Fruit fly (Drosophila melanogaster) whole organism, embryonic: Measurements from ENCODE around the gene gish.

Source experiments
- Asciz ChIP-seq: fragments of 200-800 bp; sonication (Bioruptor generic); optimal IDR thresholded peaks from 2 replicates; lab custom pipeline; 2017; ENCODE audit warnings: missing biosample characterization, mild to moderate bottlenecking, missing genetic modification characterization, missing genetic modification reagents
- CG13894 ChIP-seq: fragments of 200-800 bp; sonication (Bioruptor generic); optimal IDR thresholded peaks from 3 replicates; lab custom pipeline; 2018; ENCODE audit warnings: missing biosample characterization, mild to moderate bottlenecking, missing genetic modification characterization, moderate library complexity
- CG16813 ChIP-seq: fragments of 200-800 bp; sonication (Bioruptor generic); IDR thresholded peaks from 3 replicates; pipeline ENCODE4 v1.3.6; 2022; ENCODE audit warnings: missing biosample characterization, missing genetic modification characterization; ENCODE audit not compliant: partially characterized antibody
- CG17802 ChIP-seq: fragments of 200-800 bp; sonication (Bioruptor generic); optimal IDR thresholded peaks from 2 replicates; lab custom pipeline; 2018; ENCODE audit warnings: missing biosample characterization, mild to moderate bottlenecking, missing genetic modification characterization, moderate library complexity
- CG18599 ChIP-seq: fragments of 200-800 bp; sonication (Bioruptor generic); optimal IDR thresholded peaks from 3 replicates; lab custom pipeline; 2017; ENCODE audit warnings: missing biosample characterization, missing genetic modification characterization, mild to moderate bottlenecking, moderate library complexity, missing genetic modification reagents
- CG3726 ChIP-seq: fragments of 200-800 bp; sonication (Bioruptor generic); IDR thresholded peaks from 3 replicates; pipeline ENCODE4, ENCODE4 v1.3.6; 2022; ENCODE audit warnings: missing biosample characterization, missing genetic modification characterization
- CG5180 ChIP-seq: fragments of 200-800 bp; sonication (Bioruptor generic); optimal IDR thresholded peaks from 3 replicates; lab custom pipeline; 2017; ENCODE audit warnings: missing biosample characterization, missing genetic modification characterization, mild to moderate bottlenecking, moderate library complexity, missing genetic modification reagents
- CG5245 ChIP-seq: fragments of 200-800 bp; sonication (Bioruptor generic); optimal IDR thresholded peaks from 3 replicates; lab custom pipeline; 2016; ENCODE audit warnings: missing biosample characterization, missing genetic modification characterization
- CG6791 ChIP-seq: fragments of 200-800 bp; sonication (Bioruptor generic); IDR thresholded peaks from 3 replicates; pipeline ENCODE4 v1.3.6; 2022; ENCODE audit warnings: missing biosample characterization, missing genetic modification characterization; ENCODE audit not compliant: partially characterized antibody
- CG7357 ChIP-seq: fragments of 200-800 bp; sonication (Bioruptor generic); IDR thresholded peaks from 3 replicates; pipeline ENCODE4 v1.3.6; 2022; ENCODE audit warnings: missing biosample characterization, missing genetic modification characterization
- CG7372 ChIP-seq: fragments of 200-800 bp; sonication (Bioruptor generic); IDR thresholded peaks from 2 replicates; pipeline ENCODE4 v1.3.6; 2022; ENCODE audit warnings: missing biosample characterization, missing genetic modification characterization
- CG7745 ChIP-seq: fragments of 200-800 bp; sonication (Bioruptor generic); optimal IDR thresholded peaks from 2 replicates; lab custom pipeline; 2018; ENCODE audit warnings: missing biosample characterization, mild to moderate bottlenecking, missing genetic modification characterization, moderate library complexity
- Drgx ChIP-seq: fragments of 200-800 bp; sonication (Bioruptor generic); IDR thresholded peaks from 2 replicates; pipeline ENCODE4 v1.3.6; 2022; ENCODE audit warnings: missing biosample characterization, missing genetic modification characterization
- E2f2 ChIP-seq: fragments of 200-800 bp; sonication (Bioruptor generic); IDR thresholded peaks from 2 replicates; pipeline ENCODE4 v1.3.6; 2022; ENCODE audit warnings: missing biosample characterization, missing genetic modification characterization
- MBD-R2 ChIP-seq: fragments of 200-800 bp; sonication (Bioruptor generic); IDR thresholded peaks from 2 replicates; pipeline ENCODE4 v1.3.6; 2022; ENCODE audit warnings: missing biosample characterization, missing genetic modification characterization
- MESR4 ChIP-seq: fragments of 200-800 bp; sonication (Bioruptor generic); optimal IDR thresholded peaks from 2 replicates; lab custom pipeline; 2018; ENCODE audit warnings: missing biosample characterization, mild to moderate bottlenecking, missing genetic modification characterization, moderate library complexity
- Mes4 ChIP-seq: fragments of 200-800 bp; sonication (Bioruptor generic); optimal IDR thresholded peaks from 2 replicates; lab custom pipeline; 2016; ENCODE audit warnings: missing biosample characterization, missing genetic modification characterization
- Myb ChIP-seq: fragments of 200-800 bp; sonication (Bioruptor generic); optimal IDR thresholded peaks from 2 replicates; lab custom pipeline; 2016; ENCODE audit warnings: missing biosample characterization, missing genetic modification characterization
- NFAT ChIP-seq: fragments of 200-800 bp; sonication (Bioruptor generic); IDR thresholded peaks from 2 replicates; pipeline ENCODE4 v1.3.6; 2022; ENCODE audit warnings: missing biosample characterization, missing genetic modification characterization
- NK7.1 ChIP-seq: fragments of 200-800 bp; sonication (Bioruptor generic); optimal IDR thresholded peaks from 3 replicates; lab custom pipeline; 2016; ENCODE audit warnings: missing biosample characterization, missing genetic modification characterization
- Neu2 ChIP-seq: fragments of 200-800 bp; sonication (Bioruptor generic); optimal IDR thresholded peaks from 3 replicates; lab custom pipeline; 2016; ENCODE audit warnings: missing biosample characterization, missing genetic modification characterization, borderline replicate concordance
- Nf-YC ChIP-seq: fragments of 200-800 bp; optimal IDR thresholded peaks from 3 replicates; lab custom pipeline; 2019; ENCODE audit warnings: missing biosample characterization, mild to moderate bottlenecking, missing genetic modification characterization, moderate library complexity
- TFAM ChIP-seq: fragments of 200-800 bp; sonication (Bioruptor generic); optimal IDR thresholded peaks from 2 replicates; lab custom pipeline; 2017; ENCODE audit warnings: missing biosample characterization, missing genetic modification characterization, inconsistent platforms
- Trl ChIP-seq, 3 experiments: fragments of >200 bp in 2 of 3; fragments of 200-800 bp in 1 of 3; sonication (Bioruptor generic) in 1 of 3; optimal IDR thresholded peaks; 2 replicates in 1 of 3; 3 replicates in 2 of 3; lab custom pipeline; 2016 to 2017; ENCODE audit warnings: missing biosample characterization in 1 of 3, missing genetic modification characterization in 1 of 3
- Usf ChIP-seq: fragments of 200-800 bp; sonication (Bioruptor generic); optimal IDR thresholded peaks from 2 replicates; lab custom pipeline; 2017; ENCODE audit warnings: missing genotype, missing biosample characterization, missing genetic modification characterization
- bcd ChIP-seq: fragments of 200-800 bp; sonication (Bioruptor generic); optimal IDR thresholded peaks from 2 replicates; lab custom pipeline; 2017; ENCODE audit warnings: missing biosample characterization, mild to moderate bottlenecking, missing genetic modification characterization
- cad ChIP-seq: fragments of >200 bp; optimal IDR thresholded peaks from 2 replicates; lab custom pipeline; 2017; ENCODE audit warnings: missing biosample characterization, missing genetic modification characterization
- cwo ChIP-seq: fragments of 200-800 bp; sonication (Bioruptor generic); optimal IDR thresholded peaks from 3 replicates; lab custom pipeline; 2017; ENCODE audit warnings: missing biosample characterization, missing genetic modification characterization, mild to moderate bottlenecking, moderate library complexity, missing genetic modification reagents
- dm ChIP-seq: fragments of 200-800 bp; sonication (Bioruptor generic); optimal IDR thresholded peaks from 3 replicates; lab custom pipeline; 2016; ENCODE audit warnings: missing biosample characterization, missing genetic modification characterization
- dmrt11E ChIP-seq: fragments of 200-800 bp; sonication (Bioruptor generic); optimal IDR thresholded peaks from 3 replicates; lab custom pipeline; 2018; ENCODE audit warnings: missing biosample characterization, mild to moderate bottlenecking, missing genetic modification characterization, moderate library complexity
- dysf ChIP-seq: fragments of 200-800 bp; sonication (Bioruptor generic); IDR thresholded peaks from 3 replicates; pipeline ENCODE4 v1.3.6; 2022; ENCODE audit warnings: missing biosample characterization, missing genetic modification characterization
- ewg ChIP-seq: fragments of 200-800 bp; sonication (Bioruptor generic); optimal IDR thresholded peaks from 3 replicates; lab custom pipeline; 2017; ENCODE audit warnings: mild to moderate bottlenecking, missing biosample characterization, missing genetic modification reagents, missing genetic modification characterization
- fd64A ChIP-seq: fragments of 200-800 bp; sonication (Bioruptor generic); optimal IDR thresholded peaks from 3 replicates; lab custom pipeline; 2018; ENCODE audit warnings: missing biosample characterization, mild to moderate bottlenecking, missing genetic modification characterization
- fru ChIP-seq: fragments of >200 bp; optimal IDR thresholded peaks from 2 replicates; lab custom pipeline; 2017
- gfzf ChIP-seq: fragments of 200-800 bp; sonication (Bioruptor generic); optimal IDR thresholded peaks from 2 replicates; lab custom pipeline; 2016; ENCODE audit warnings: missing biosample characterization, mild to moderate bottlenecking, missing genetic modification characterization, moderate library complexity
- gro ChIP-seq: fragments of 200-800 bp; sonication (Bioruptor generic); optimal IDR thresholded peaks from 2 replicates; lab custom pipeline; 2016; ENCODE audit warnings: missing biosample characterization, missing genetic modification characterization
- gsb ChIP-seq: fragments of 200-800 bp; sonication (Bioruptor generic); IDR thresholded peaks from 2 replicates; pipeline ENCODE4 v1.3.6; 2022; ENCODE audit warnings: missing biosample characterization, missing genetic modification characterization
- hbn ChIP-seq: fragments of 200-800 bp; sonication (Bioruptor generic); IDR thresholded peaks from 2 replicates; pipeline ENCODE4 v1.3.6; 2022; ENCODE audit warnings: missing biosample characterization, missing genetic modification characterization; ENCODE audit not compliant: partially characterized antibody
- jumu ChIP-seq: fragments of 200-800 bp; sonication (Bioruptor generic); optimal IDR thresholded peaks from 3 replicates; lab custom pipeline; 2016; ENCODE audit warnings: missing biosample characterization, missing genetic modification characterization
- klu ChIP-seq: fragments of 200-800 bp; sonication (Bioruptor generic); IDR thresholded peaks from 2 replicates; pipeline ENCODE4 v1.3.6; 2022; ENCODE audit warnings: missing biosample characterization, missing genetic modification characterization
- p53 ChIP-seq: fragments of 200-800 bp; sonication (Bioruptor generic); optimal IDR thresholded peaks from 2 replicates; lab custom pipeline; 2016; ENCODE audit warnings: missing biosample characterization, missing genetic modification characterization
- pnt ChIP-seq: fragments of 200-800 bp; sonication (Bioruptor generic); optimal IDR thresholded peaks from 3 replicates; lab custom pipeline; 2016; ENCODE audit warnings: missing biosample characterization, missing genetic modification characterization
- rib ChIP-seq: fragments of 200-800 bp; sonication (Bioruptor generic); IDR thresholded peaks from 2 replicates; pipeline ENCODE4 v1.3.6; 2022; ENCODE audit warnings: missing biosample characterization, missing genetic modification characterization
- ro ChIP-seq: fragments of 200-800 bp; sonication (Bioruptor generic); IDR thresholded peaks from 2 replicates; pipeline ENCODE4 v1.3.6; 2022; ENCODE audit warnings: missing biosample characterization, missing genetic modification characterization
- seq ChIP-seq: fragments of 200-800 bp; sonication (Bioruptor generic); IDR thresholded peaks from 2 replicates; pipeline ENCODE4 v1.3.6; 2022; ENCODE audit warnings: missing biosample characterization, missing genetic modification characterization
- tio ChIP-seq: fragments of 200-800 bp; sonication (Bioruptor generic); optimal IDR thresholded peaks from 2 replicates; lab custom pipeline; 2017; ENCODE audit warnings: missing biosample characterization, missing genetic modification characterization, inconsistent platforms
- unpg ChIP-seq: fragments of 200-800 bp; sonication (Bioruptor generic); optimal IDR thresholded peaks from 3 replicates; lab custom pipeline; 2018; ENCODE audit warnings: missing biosample characterization, mild to moderate bottlenecking, missing genetic modification characterization, moderate library complexity
- vfl ChIP-seq: fragments of 200-800 bp; sonication (Bioruptor generic); optimal IDR thresholded peaks from 2 replicates; lab custom pipeline; 2016; ENCODE audit warnings: missing biosample characterization, missing genetic modification characterization
- vvl ChIP-seq: fragments of 200-800 bp; sonication (Bioruptor generic); IDR thresholded peaks from 2 replicates; pipeline ENCODE4 v1.3.6; 2022; ENCODE audit warnings: missing biosample characterization, missing genetic modification characterization

gish gene

DNA sequence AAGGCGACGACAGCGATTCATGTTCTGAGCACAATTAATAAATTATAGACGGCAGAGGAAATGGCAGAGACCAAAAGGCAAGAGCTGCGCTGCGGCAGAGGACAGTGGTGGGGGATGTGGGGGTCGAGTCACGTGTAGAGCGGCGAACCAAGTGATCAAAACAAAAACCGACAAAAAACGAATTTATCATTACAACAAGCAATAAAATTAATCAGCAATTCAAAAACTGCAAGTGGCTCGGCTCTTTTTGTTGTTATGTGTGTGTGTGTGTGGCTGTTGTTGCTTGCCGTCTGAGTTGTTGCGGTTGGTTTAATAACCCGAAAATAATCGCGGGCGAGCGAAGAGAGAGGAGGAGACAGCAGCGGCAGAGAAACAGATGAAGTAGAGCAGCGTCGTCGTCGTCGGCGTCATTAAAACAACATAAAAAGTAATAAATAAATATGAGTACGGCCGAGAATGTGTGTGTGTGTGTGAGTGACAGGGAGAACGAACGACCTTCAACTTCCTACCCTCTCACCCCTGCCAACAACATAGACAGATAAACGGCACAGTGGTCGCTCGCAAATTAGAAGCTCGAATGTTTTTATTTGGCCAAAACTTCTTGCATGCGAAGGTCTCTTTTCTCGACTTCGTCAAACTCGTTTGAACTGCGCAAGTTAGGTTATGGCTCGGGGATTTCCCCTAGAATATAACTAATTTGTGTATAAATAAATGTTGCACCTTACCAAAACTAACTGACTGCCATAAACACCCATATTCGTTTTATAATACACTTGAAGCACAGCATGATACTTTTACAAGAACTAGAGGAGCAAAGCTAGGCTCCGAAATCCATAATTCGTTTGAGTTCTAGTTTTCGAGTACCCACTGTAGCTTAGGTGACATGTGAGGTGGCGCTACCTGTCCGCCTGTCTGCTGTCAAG lies 40.6 kb upstream of the gish start (continued):
- no peak for TF ChIP-seq ro
- TF ChIP-seq TFAM (GFP tag; lab: Kevin White, UChicago): peak; percentile 12
- peak; percentile 17 for TF ChIP-seq NK7.1 (GFP tag; lab: Kevin White, UChicago)
- no peak for TF ChIP-seq Drgx (GFP tag; lab: Robert Waterston, UW)
- no peak for TF ChIP-seq Neu2 (GFP tag; lab: Kevin White, UChicago)
- TF ChIP-seq NFAT: no peak
- no peak for TF ChIP-seq fru (lab: Kevin White, UChicago)
- TF ChIP-seq Trl (optimal IDR thresholded peaks at IDR 0.05; lab: Kevin White, UChicago): peak; percentile 13 to 42
- TF ChIP-seq Trl (GFP tag; optimal IDR thresholded peaks at IDR 0.05; lab: Kevin White, UChicago): peak; percentile 59
- peak; percentile 66 for TF ChIP-seq CG5180
- TF ChIP-seq E2f2 (GFP tag; lab: Robert Waterston, UW): no peak
- no peak for TF ChIP-seq CG7372
- TF ChIP-seq fd64A (GFP tag; lab: Kevin White, UChicago): peak; percentile 3
- TF ChIP-seq CG5245: peak; percentile 64
- peak; percentile 63 for TF ChIP-seq ewg (GFP tag; lab: Kevin White, UChicago)
- TF ChIP-seq unpg (GFP tag; lab: Kevin White, UChicago): peak; percentile 60
- TF ChIP-seq cwo (GFP tag; lab: Kevin White, UChicago): peak; percentile 99
- no peak for TF ChIP-seq CG6791 (GFP tag; lab: Robert Waterston, UW)
- TF ChIP-seq hbn (GFP tag; lab: Robert Waterston, UW): no peak
- no peak for TF ChIP-seq seq (GFP tag; lab: Robert Waterston, UW)
- TF ChIP-seq vfl: peak; percentile 40
- peak; percentile 53 for TF ChIP-seq Nf-YC (tag; lab: Kevin White, UChicago)
- TF ChIP-seq Mes4 (GFP tag; lab: Kevin White, UChicago): peak; percentile 66
- TF ChIP-seq CG16813: no peak
- no peak for TF ChIP-seq MBD-R2
- no peak for TF ChIP-seq CG3726
- no peak for TF ChIP-seq gro
- TF ChIP-seq CG18599 (GFP tag; lab: Kevin White, UChicago): peak; percentile 81
- peak; percentile 50 for TF ChIP-seq CG17802 (tag; lab: Kevin White, UChicago)
- TF ChIP-seq MESR4: no peak
- TF ChIP-seq Myb (GFP tag; lab: Kevin White, UChicago): peak; percentile 50
- no peak for TF ChIP-seq cad (GFP tag; lab: Kevin White, UChicago)
- TF ChIP-seq rib (GFP tag; lab: Robert Waterston, UW): no peak
- peak; percentile 46 for TF ChIP-seq dm (GFP tag; lab: Kevin White, UChicago)
- TF ChIP-seq klu (GFP tag; lab: Robert Waterston, UW): no peak
- peak; percentile 71 for TF ChIP-seq pnt
- TF ChIP-seq CG7357 (GFP tag; lab: Robert Waterston, UW): peak; percentile 65; the same call in 1 of the 3 replicates
- TF ChIP-seq gsb (GFP tag; lab: Robert Waterston, UW): no peak
- TF ChIP-seq bcd (GFP tag; lab: Kevin White, UChicago): peak; percentile 81
- TF ChIP-seq gfzf: no peak
- TF ChIP-seq Usf (GFP tag; lab: Kevin White, UChicago): peak; percentile 44
- TF ChIP-seq vvl (GFP tag; lab: Robert Waterston, UW): no peak
- TF ChIP-seq CG13894 (tag; lab: Kevin White, UChicago): peak; percentile 21
- TF ChIP-seq Asciz (GFP tag; lab: Kevin White, UChicago): peak; percentile 69
- TF ChIP-seq jumu (GFP tag; lab: Kevin White, UChicago): peak; percentile 73
- no peak for TF ChIP-seq dysf (GFP tag; lab: Robert Waterston, UW)
- TF ChIP-seq p53 (GFP tag; lab: Kevin White, UChicago): peak; percentile 16
- TF ChIP-seq tio: peak; percentile 68
- TF ChIP-seq dmrt11E (tag; lab: Kevin White, UChicago): peak; percentile 75
- TF ChIP-seq CG7745 (tag; lab: Kevin White, UChicago): no peak
